Worm (Caenorhabditis elegans): ENCODE results near the gene F43E2.1.

- TF ChIP-seq nhr-12 (tag; optimal IDR thresholded peaks at IDR 0.05) (no peak), lin-32 (GFP tag; optimal IDR thresholded peaks at IDR 0.05) (no peak), nhr-237 (tag; optimal IDR thresholded peaks at IDR 0.05) (no peak), snpc-4 (tag; optimal IDR thresholded peaks at IDR 0.05) (no peak), ceh-39 (tag; optimal IDR thresholded peaks at IDR 0.05) (no peak), pha-4 (tag; optimal IDR thresholded peaks at IDR 0.05) (no peak), elt-3 (tag; optimal IDR thresholded peaks at IDR 0.05) (no peak), unc-39 (tag; optimal IDR thresholded peaks at IDR 0.05) (no peak), nhr-76 (tag; optimal IDR thresholded peaks at IDR 0.05) (no peak)
These were observed 22.6 kb upstream of the F43E2.1 start, which contains the start of gene hsp-4 for ce11 chrII:7352507-7352906.

Data from whole organism, mixed stage, embryonic.